Worm (Caenorhabditis elegans): ENCODE measurements around the gene T09F3.7.

T09F3.7 gene

DNA sequence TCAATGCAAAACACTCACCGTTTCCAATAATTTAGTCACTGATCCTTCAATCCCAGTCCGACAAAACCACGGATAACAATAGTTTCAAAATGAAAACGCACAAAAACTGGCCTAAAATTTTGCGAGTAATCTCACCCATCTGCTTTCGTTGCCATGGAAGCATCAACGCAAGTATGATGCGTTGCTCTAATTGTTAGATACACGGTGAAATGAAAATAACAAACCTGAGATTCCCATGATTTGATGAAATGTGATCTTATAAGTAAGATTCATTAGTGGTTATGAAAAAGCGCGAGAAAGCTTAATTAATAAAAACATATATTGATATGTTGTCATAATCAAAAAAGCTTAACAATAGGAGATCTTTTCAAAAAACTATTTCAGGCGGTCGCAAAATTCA is 23.8 kb upstream of the T09F3.7 start, which contains the start of gene ceh-57:
Gene ceh-57, minus strand, starts transcription at position 95 of the 400 bp plus-strand sequence.
- TF ChIP-seq athp-1 (tag; optimal IDR thresholded peaks at IDR 0.05) (no peak), snpc-3.4 (tag; optimal IDR thresholded peaks at IDR 0.05) (no peak)

DNA sequence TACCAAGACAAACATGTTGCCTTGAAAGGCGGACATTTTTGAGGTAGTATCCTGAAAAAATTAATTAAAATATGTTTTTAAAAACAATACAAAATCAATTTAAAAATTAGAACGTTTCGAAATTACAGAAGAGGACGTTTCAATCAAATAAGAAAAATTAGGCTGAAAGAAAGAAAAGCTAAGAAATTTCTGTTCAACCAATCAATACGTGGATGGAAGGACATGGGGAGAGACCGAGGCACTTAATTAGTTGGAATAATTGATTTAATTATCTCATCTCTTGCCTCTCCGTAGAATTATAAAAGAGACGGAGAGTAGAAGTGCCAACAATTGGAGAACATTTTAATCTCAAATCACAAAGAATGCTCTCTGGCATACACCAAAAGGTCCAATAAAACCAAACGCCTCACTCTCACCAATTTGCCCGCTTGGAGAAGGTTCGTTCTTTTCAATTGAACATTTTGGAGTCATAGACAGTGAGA is 21.4 kb upstream of the T09F3.7 start, which contains the start of gene ceh-58:
Gene ceh-58, minus strand, starts transcription at position 51 of the 482 bp plus-strand sequence.
- no peak for TF ChIP-seq Y53F4B.3 (GFP tag; IDR thresholded peaks at IDR 0.05)
- no peak for TF ChIP-seq ztf-28 (GFP tag; IDR thresholded peaks at IDR 0.05)
- no peak for TF ChIP-seq let-526 (GFP tag; IDR thresholded peaks at IDR 0.05)
- no peak for TF ChIP-seq hlh-26 (GFP tag; conservative IDR thresholded peaks at IDR 0.05)
- no peak for TF ChIP-seq athp-1 (tag; optimal IDR thresholded peaks at IDR 0.05)
- TF ChIP-seq chd-7 (tag; optimal IDR thresholded peaks at IDR 0.05), result no peak
- no peak for TF ChIP-seq tlf-1 (GFP tag; optimal IDR thresholded peaks at IDR 0.05)

DNA sequence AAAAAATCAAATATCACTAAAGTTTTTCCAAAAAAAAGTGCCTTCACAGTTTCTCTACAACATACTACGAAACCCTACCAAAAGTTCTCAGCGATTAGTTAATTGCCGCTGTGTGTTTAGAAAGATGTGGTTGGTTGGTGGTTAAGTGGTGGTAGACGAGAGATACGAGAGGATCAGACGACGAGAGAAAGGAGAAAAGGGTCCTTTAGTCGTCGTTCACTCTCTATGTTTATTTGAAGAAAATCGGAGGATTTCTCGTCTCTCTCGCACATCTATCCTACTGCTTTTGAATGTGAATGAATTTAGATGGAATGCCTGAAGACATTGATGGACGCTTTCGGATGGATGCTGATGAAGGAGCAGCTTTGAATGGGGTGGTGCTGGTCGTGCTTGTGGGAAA is 20.1 kb upstream of the T09F3.7 start:
- TF ChIP-seq K12H6.12 (tag; optimal IDR thresholded peaks at IDR 0.05), result no peak
- TF ChIP-seq lir-1 (GFP tag; conservative IDR thresholded peaks at IDR 0.05), result no peak
- TF ChIP-seq rec-8 (tag; optimal IDR thresholded peaks at IDR 0.05), result no peak
- TF ChIP-seq Y95B8A.8 (GFP tag; IDR thresholded peaks at IDR 0.05), result no peak
- TF ChIP-seq sdz-38 (tag; optimal IDR thresholded peaks at IDR 0.05), result no peak
- TF ChIP-seq ceh-27 (GFP tag; optimal IDR thresholded peaks at IDR 0.05), result peak; percentile 20
- TF ChIP-seq gei-17 (GFP tag; optimal IDR thresholded peaks at IDR 0.05), result no peak
- TF ChIP-seq nfyb-1 (GFP tag; IDR thresholded peaks at IDR 0.05), result no peak

DNA sequence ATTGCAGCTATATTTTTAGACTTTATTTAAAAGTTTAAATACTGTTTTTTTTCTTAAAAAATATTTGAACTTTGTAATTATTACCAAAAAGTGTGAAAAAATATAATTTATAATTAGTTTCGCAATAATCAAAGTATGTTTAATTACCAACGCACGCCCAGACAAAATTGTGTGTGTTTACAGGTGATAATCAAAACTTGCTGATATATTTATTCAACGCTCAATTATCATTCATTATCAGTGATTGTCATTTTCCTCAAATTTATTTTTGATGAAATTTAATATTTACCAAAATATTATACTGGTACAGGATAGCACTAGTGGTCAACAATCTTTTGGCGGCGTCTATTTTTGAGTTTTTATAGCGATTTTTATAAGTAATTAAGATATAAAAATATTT is 18.0 kb upstream of the T09F3.7 start:
- TF ChIP-seq F49E8.2 (tag; optimal IDR thresholded peaks at IDR 0.05; ENCODE audit: insufficient read depth) (no peak), lag-1 (GFP tag; IDR thresholded peaks at IDR 0.05) (no peak), nhr-80 (tag; optimal IDR thresholded peaks at IDR 0.05) (peak; percentile 25), rcor-1 (GFP tag; IDR thresholded peaks at IDR 0.05) (no peak), cebp-1 (GFP tag; IDR thresholded peaks at IDR 0.05) (peak; percentile 11; the same call in 1 of the 2 replicates), cebp-1 (tag; optimal IDR thresholded peaks at IDR 0.05) (peak; percentile 53), chd-7 (tag; optimal IDR thresholded peaks at IDR 0.05) (no peak)

DNA sequence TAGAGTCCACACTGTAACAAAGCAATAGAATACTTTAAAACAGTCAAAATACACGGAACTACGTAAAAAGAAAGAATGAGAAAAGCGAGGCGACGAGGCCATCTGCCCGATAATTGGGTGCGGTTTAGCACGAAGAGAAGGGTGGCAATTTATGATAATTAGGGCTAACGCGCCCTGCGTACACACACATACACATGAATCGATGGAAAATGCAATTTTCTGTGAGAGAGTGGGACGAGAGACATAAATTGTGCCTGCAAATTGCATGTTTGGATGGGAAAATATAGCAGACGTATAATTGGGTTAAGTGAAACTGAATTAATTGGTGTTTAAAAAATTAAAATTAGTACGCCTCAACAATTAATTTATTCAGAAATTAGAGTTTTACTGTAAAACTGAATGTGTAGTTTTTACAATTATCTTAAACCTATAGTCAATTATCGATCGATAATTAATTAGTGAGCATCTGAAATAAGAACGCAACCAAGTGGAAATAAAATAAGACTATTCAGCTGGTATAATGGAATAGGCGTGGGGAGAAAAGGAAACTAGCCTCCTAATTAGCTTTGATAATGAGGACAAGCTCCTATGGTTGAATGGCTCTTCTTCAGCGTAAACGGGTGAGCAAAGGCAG is 17.3 kb upstream of the T09F3.7 start:
- TF ChIP-seq mxl-1 (tag; optimal IDR thresholded peaks at IDR 0.05), result no peak
- no peak for TF ChIP-seq lsl-1 (GFP tag; optimal IDR thresholded peaks at IDR 0.05)
- TF ChIP-seq athp-1 (tag; optimal IDR thresholded peaks at IDR 0.05), result no peak
- no peak for TF ChIP-seq hmg-1.2 (GFP tag; IDR thresholded peaks at IDR 0.05)
- TF ChIP-seq die-1 (tag; optimal IDR thresholded peaks at IDR 0.05), result no peak
- TF ChIP-seq egl-44 (GFP tag; IDR thresholded peaks at IDR 0.05), result no peak
- TF ChIP-seq mes-4 (tag; optimal IDR thresholded peaks at IDR 0.05), result no peak
- no peak for TF ChIP-seq tbp1 (GFP tag; optimal IDR thresholded peaks at IDR 0.05)
- no peak for TF ChIP-seq rcor-1 (GFP tag; IDR thresholded peaks at IDR 0.05)
- TF ChIP-seq snpc-3.4 (tag; optimal IDR thresholded peaks at IDR 0.05), result no peak
- TF ChIP-seq B0035.1 (tag; optimal IDR thresholded peaks at IDR 0.05), result no peak
- no peak for TF ChIP-seq hrde-1 (tag; optimal IDR thresholded peaks at IDR 0.05; ENCODE audit: borderline replicate concordance)
- no peak for TF ChIP-seq bed-2 (GFP tag; IDR thresholded peaks at IDR 0.05)
- no peak for TF ChIP-seq sptf-2 (GFP tag; optimal IDR thresholded peaks at IDR 0.05)
- TF ChIP-seq snpc-1.3 (tag; optimal IDR thresholded peaks at IDR 0.05; ENCODE audit: insufficient read depth), result no peak
- no peak for TF ChIP-seq ztf-25 (GFP tag; IDR thresholded peaks at IDR 0.05)
- no peak for TF ChIP-seq F49E8.2 (tag; optimal IDR thresholded peaks at IDR 0.05; ENCODE audit: insufficient read depth)
- no peak for TF ChIP-seq lin-35 (GFP tag; optimal IDR thresholded peaks at IDR 0.05)

Data from whole organism, young adult.